Worm (Caenorhabditis elegans): ENCODE data around the gene Y116A8C.3.
"Not testable (repeated sequence)": the region's sequence is repeated elsewhere in the genome, so short reads cannot be mapped to it uniquely, and the experiment has no call there.

Y116A8C.3 gene

DNA sequence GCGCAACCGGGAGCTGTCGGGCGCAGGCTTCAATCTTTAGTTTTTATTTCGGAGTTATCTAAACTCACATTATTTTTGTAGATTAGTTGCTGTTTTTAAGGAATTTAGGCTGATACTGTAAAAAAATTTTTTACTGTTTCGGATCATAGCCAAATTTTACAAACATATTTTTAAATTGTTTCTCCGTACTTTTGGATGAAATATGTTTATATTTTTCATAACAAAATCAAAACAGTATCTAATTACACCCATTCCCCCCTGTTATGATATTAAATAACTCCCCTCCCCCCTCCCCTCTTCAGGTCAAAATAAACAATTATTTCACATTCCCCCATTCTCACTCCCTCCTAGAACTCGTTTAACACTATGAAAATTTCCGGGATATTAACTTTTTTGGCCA is at the start of gene Y116A8C.3:
TSS of gene Y116A8C.3 (plus strand) at position 301 of the 400 bp plus-strand sequence.
- no peak for TF ChIP-seq W03F9.2 (tag; optimal IDR thresholded peaks at IDR 0.05)
- TF ChIP-seq him-1 (tag; optimal IDR thresholded peaks at IDR 0.05): no peak

DNA sequence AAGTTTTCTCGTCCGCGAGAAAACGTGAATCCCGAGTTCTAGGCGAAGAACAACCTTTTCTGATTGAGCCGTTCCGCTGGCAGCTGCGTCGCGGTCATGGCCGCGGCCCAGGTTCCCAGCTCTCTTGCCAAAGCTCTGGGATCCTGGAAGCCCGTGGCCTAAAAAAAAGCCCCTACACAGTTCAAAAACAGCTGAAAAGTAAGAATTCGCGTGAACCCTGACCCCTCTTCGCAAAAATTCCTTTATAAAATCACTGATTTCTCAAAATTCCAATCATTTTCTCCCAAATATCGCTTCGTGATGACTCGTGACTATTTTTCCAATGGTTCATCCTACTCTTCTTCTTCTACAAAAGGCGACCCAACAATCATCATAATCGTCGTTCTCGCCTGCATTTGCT is 48.6 kb upstream of the Y116A8C.3 start, which contains the start of gene T06A10.107:
TSS of gene T06A10.107 (plus strand) at position 301 of the 400 bp plus-strand sequence.
- no peak for TF ChIP-seq him-1 (tag; optimal IDR thresholded peaks at IDR 0.05)
- TF ChIP-seq W03F9.2 (tag; optimal IDR thresholded peaks at IDR 0.05): no peak
- no peak for TF ChIP-seq dao-5 (tag; optimal IDR thresholded peaks at IDR 0.05)

DNA sequence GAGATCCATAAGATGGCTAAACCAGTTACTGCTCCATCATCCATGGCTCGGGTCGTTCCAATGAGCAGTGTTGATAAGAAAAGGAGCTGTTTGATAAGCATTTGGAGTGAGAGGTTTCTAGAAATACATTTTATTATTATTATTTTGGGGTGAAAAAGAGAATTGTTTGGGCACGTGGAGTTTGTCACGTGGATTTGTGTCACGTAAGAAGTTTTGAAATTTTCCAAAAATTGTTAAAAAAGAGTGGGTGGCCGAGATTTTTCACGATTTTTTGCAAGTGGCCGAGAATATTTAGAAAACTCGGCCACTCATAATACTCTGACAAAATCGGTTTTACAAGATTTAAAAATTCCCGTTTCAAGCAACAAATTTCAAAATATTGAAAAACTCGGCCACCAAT is 47.0 kb upstream of the Y116A8C.3 start, which contains the start of gene T06A10.106:
TSS of gene T06A10.106 (minus strand) at position 101 of the 400 bp plus-strand sequence.
- TF ChIP-seq dao-5 (tag; optimal IDR thresholded peaks at IDR 0.05): no peak
- no peak for TF ChIP-seq him-1 (tag; optimal IDR thresholded peaks at IDR 0.05)
- no peak for TF ChIP-seq W03F9.2 (tag; optimal IDR thresholded peaks at IDR 0.05)

DNA sequence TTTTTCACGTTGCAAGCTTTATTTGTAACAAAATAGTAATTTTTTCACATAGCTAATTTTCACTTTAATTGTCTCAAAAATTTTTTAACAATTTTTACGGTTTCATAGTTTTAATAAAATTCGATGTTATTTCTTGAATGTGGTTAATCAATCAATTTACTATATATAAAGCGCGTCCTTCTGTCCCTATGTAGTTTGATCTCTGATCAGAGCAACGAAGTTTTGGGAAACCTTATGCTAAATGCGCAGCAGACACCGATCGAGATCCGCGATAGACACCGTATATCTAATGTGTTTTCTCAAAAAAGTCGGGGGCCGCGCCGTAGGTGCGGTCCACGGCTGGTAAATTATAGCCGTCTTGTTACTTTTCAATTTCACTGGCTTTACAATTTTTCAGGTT is 27.3 kb upstream of the Y116A8C.3 start:
- TF ChIP-seq him-1 (tag; optimal IDR thresholded peaks at IDR 0.05): no peak
- no peak for TF ChIP-seq W03F9.2 (tag; optimal IDR thresholded peaks at IDR 0.05)
- TF ChIP-seq dao-5 (tag; optimal IDR thresholded peaks at IDR 0.05): no peak

DNA sequence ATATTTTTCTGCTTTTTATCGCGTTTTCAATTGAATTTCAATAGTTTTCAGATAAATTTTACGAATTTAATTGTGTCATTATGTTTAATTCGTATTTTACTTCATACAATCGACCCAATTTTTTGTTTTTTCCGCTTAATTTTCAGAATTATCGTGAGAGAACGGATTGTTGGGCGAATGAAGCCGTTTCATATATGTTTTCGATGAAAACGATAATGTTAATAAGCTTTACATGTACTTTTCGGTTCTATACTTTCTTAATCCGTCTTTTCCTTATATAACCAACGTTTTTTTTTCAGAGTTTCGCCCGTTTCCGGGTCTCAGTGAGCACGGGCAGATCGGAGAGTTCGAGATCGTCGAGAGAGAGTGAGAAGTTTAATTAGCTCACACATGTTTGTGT is 20.6 kb upstream of the Y116A8C.3 start, which contains the start of gene T06A10.2:
TSS of gene T06A10.2 (plus strand) at position 301 of the 400 bp plus-strand sequence.
- not testable (repeated sequence) for TF ChIP-seq W03F9.2, him-1, dao-5 (tag; optimal IDR thresholded peaks at IDR 0.05)

DNA sequence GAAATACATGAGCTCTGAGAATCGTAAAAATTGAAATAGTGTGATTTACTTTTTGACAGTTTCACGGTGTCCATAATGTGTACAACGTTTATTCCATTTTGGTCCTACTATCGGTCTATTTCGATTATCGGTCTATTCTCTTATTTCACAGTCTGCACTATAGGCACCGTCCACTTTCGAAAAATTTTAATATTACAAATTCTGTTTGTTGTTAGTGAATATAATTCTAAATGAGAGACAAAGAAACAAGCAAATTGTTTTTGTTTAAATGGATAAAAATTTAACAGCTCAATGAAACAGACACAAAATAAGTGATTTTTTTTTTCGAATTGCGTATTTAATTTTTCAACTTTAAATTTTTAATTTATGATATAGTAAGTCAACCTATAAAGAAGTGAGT is 17.6 kb upstream of the Y116A8C.3 start:
- TF ChIP-seq him-1 (tag; optimal IDR thresholded peaks at IDR 0.05) (no peak), W03F9.2 (tag; optimal IDR thresholded peaks at IDR 0.05) (no peak), dao-5 (tag; optimal IDR thresholded peaks at IDR 0.05) (no peak)

DNA sequence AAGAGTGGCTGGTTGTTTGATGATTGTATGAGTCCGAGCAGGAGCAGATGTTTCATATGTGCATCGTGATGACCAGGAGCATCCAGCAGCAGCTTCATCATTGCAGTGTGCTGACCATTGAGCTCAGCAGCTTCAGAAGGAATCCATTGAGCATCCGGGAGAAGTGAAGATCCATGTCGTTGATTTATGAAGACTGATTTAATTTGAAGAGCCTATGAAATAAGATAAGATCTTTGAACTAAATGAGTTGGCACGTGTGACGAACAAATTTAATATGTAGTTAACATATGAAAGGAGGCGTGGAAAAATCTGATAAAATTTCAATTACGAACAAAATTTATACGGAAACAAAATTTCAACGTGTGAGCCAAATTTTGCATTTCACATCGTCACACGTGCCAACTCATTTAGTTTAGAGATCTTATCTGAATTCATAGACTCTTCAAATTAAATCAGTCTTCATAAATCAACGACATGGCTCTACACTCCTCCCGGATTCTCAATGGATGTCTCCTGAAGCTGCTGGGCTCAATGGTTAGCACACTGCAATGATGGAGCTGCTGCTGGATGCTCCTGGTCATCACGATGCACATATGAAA is 2.1 kb downstream of the Y116A8C.3 start, which contains the start of the genes Y116A8C.469 and Y116A8C.468:
TSS of gene Y116A8C.469 (minus strand) at position 101 of the 599 bp plus-strand sequence.
TSS of gene Y116A8C.468 (plus strand) at position 549 of the 599 bp plus-strand sequence.
- TF ChIP-seq him-1 (tag; optimal IDR thresholded peaks at IDR 0.05): no peak
- no peak for TF ChIP-seq dao-5 (tag; optimal IDR thresholded peaks at IDR 0.05)
- no peak for TF ChIP-seq W03F9.2 (tag; optimal IDR thresholded peaks at IDR 0.05)

DNA sequence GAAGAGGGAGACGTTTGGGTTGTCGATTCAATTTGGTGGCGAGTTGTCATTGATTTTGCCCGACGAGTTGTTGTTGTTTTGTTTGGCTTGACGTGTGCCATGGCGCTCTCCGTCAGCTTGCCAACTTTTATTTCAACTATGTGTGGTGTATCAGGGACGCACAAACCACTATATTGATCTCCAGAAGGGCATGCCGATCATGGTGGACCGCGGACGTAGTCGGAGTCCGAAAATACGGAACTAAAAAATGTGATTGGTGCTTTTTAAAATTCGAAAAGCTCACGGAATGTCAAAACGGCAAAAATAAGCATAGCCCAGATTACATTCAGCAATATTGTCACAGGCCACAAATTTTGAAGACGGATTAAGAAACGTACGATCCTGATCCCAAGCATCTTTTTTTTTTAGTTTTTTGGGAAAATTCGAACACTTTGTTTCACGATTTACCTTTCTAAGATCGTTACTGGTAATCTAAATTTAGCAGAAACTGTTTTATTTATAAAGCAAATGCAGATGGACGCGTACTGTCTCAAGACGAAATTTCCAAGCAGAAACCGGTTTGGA is 3.4 kb downstream of the Y116A8C.3 start, which contains the start of the genes Y116A8C.470 and Y116A8C.463:
TSS of gene Y116A8C.470 (minus strand) at position 101 of the 564 bp plus-strand sequence.
TSS of gene Y116A8C.463 (plus strand) at position 514 of the 564 bp plus-strand sequence.
- no peak for TF ChIP-seq dao-5 (tag; optimal IDR thresholded peaks at IDR 0.05)
- no peak for TF ChIP-seq him-1 (tag; optimal IDR thresholded peaks at IDR 0.05)
- no peak for TF ChIP-seq W03F9.2 (tag; optimal IDR thresholded peaks at IDR 0.05)

DNA sequence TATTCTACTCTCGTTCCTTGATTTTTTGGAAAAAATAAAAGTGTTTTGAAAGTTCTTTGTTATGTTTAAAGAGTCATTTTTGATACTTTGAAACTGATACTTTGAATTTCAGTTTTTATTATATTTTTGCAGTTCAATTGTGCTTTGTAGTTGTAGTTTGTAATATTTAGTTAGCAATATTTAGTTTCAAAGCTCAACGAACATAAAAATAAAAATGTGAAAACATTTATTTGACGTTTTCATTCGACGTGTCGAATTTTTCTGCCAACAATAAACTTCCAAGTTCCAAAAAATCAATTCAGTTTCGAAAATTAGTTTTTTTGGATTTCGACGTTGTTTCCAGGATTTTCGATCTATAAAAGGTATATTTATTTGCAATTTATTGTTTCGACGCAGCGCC is 4.2 kb downstream of the Y116A8C.3 start, which contains the start of gene nep-23:
TSS of gene nep-23 (plus strand) at position 301 of the 400 bp plus-strand sequence.
- TF ChIP-seq him-1 (tag; optimal IDR thresholded peaks at IDR 0.05) (no peak), dao-5 (tag; optimal IDR thresholded peaks at IDR 0.05) (no peak), W03F9.2 (tag; optimal IDR thresholded peaks at IDR 0.05) (no peak)

DNA sequence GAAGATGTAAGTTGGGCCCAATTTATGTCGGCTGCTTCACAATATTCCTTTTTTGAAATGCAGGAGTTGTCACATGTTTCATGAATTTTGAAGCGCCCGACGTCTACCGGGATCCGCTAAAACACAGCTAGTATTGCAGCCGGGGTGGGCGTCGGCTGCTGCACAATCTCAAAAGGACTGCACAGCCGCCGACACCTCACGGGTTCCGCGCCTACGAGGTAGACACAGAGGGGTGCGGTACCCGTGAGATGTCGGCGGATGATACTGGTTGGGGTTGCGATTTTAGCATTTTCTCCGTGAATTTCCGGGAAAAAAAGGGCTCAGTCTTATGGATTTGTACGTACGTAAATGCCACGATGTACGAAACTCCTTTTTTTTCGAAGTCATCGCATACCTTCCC is 6.1 kb downstream of the Y116A8C.3 start:
- TF ChIP-seq him-1 (tag; optimal IDR thresholded peaks at IDR 0.05) (no peak), W03F9.2 (tag; optimal IDR thresholded peaks at IDR 0.05) (no peak), dao-5 (tag; optimal IDR thresholded peaks at IDR 0.05) (no peak)

DNA sequence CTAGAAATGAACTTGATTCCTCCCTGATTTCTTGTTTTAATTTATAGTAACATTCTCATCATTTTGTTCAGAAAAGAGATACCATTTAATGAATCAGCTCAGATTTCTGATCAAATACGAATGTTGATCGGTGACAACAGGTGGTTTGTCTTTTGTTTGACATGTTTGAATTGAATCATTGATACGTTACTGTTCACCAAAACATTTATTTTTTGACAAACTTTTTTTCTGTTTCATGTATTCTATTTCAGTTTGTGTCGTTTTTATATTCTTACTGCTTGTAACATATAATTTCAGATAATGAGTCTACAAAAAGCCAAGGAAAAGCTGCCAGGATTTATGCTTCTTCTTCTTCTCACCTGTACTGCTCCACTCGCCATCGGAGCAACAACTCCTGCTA is 8.2 kb downstream of the Y116A8C.3 start, which contains the start of gene nep-24:
TSS of gene nep-24 (plus strand) at position 301 of the 400 bp plus-strand sequence.
- TF ChIP-seq dao-5 (tag; optimal IDR thresholded peaks at IDR 0.05): no peak
- TF ChIP-seq W03F9.2 (tag; optimal IDR thresholded peaks at IDR 0.05): no peak
- no peak for TF ChIP-seq him-1 (tag; optimal IDR thresholded peaks at IDR 0.05)

DNA sequence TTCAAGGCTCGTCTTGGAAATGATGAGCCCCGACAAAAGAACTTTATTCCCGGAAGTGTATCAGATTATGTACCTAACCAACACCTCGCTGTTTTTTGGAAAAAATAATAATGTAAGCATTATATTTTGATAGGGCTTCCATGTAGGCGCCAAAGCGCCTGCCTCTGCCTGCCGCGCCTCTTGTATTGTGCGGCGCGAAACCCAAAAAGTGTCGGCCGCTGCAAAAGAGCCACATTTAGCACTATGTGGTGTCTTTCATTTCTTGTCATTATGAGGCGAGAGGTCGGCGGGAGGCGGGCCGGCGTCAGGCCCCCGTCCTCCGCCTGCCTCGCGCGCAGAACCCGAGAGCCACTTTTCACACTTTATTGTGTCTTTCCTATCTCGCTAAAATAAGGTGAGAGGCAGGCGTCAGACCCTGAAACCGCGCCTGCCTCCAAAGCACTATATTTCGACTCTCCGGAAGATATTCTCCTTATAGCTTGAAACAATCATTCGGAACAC is 9.6 kb downstream of the Y116A8C.3 start:
- no peak for TF ChIP-seq dao-5 (tag; optimal IDR thresholded peaks at IDR 0.05)
- TF ChIP-seq him-1 (tag; optimal IDR thresholded peaks at IDR 0.05): no peak
- no peak for TF ChIP-seq W03F9.2 (tag; optimal IDR thresholded peaks at IDR 0.05)

DNA sequence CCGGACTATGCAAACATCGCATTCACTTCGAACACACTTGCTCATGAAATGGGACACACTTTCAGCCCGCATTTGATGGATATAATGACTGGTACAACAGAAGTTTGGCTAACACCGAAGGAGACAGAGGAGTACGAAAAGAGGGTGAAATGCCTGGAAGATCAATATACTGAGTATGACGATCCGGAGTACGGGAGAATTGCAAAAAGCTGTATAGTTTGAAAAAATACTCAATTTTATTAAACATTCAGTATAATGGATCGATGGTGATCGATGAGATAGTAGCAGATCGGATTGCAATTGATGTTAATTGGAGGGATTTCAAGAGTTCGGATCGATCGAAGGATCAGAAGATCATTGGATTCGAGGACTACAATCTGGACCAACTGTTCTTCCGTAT is 10.7 kb downstream of the Y116A8C.3 start:
- TF ChIP-seq him-1 (tag; optimal IDR thresholded peaks at IDR 0.05) (no peak), dao-5 (tag; optimal IDR thresholded peaks at IDR 0.05) (no peak), W03F9.2 (tag; optimal IDR thresholded peaks at IDR 0.05) (no peak)

DNA sequence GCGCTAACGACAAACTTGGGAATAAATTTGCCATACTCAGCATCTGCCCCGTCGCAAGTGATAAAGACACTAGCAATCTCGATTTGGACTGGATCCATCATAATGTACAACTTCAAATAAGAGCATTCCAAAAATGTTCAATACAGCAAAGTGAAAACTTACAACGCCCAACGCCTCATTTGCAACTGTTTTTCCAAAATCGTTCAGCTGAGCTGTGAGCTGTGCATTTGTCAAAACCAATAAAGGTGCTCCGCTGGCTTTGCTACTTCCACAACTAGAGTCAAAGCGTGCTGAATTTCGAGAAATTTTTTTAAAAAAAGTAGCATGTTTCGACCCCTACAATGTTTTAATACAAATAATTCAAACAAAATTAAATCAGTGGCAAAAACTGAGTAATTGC is 15.2 kb downstream of the Y116A8C.3 start, which contains the start of gene Y116A8C.49:
TSS of gene Y116A8C.49 (minus strand) at position 101 of the 400 bp plus-strand sequence.
- TF ChIP-seq him-1 (tag; optimal IDR thresholded peaks at IDR 0.05): no peak

All from whole organism, L4/young adult.